Fruit fly (Drosophila melanogaster): ENCODE results near the gene CG34367.

dm6 chr2L:10372297-10372696 is 18.6 kb upstream of the CG34367 start:
- TF ChIP-seq psq (GFP tag; optimal IDR thresholded peaks at IDR 0.05) (no peak), danr (GFP tag; IDR thresholded peaks at IDR 0.05) (no peak), ken (GFP tag; IDR thresholded peaks at IDR 0.05) (no peak), sna (GFP tag; IDR thresholded peaks at IDR 0.05; ENCODE audit: partially characterized antibody) (no peak), CG7271 (tag; optimal IDR thresholded peaks at IDR 0.05) (no peak), ssp (GFP tag; IDR thresholded peaks at IDR 0.05) (no peak)

Measured in whole organism, embryonic.